Fruit fly (Drosophila melanogaster) whole organism, pupa: ENCODE results near the gene Tsen2.

ENCODE experiments used
- CG14655 ChIP-seq: fragments of 200-800 bp; sonication (Bioruptor generic); optimal IDR thresholded peaks from 3 replicates; lab custom pipeline; 2017; ENCODE audit warnings: mild to moderate bottlenecking, missing biosample characterization, missing genetic modification reagents, missing genetic modification characterization
- Ets98B ChIP-seq: fragments of 200-800 bp; sonication (Bioruptor generic); IDR thresholded peaks from 2 replicates; pipeline ENCODE4 v1.3.6; 2022; ENCODE audit warnings: missing biosample characterization, missing genetic modification characterization
- fd96Ca ChIP-seq: fragments of 200-800 bp; sonication (Bioruptor generic); IDR thresholded peaks from 3 replicates; pipeline ENCODE4 v1.3.6; 2022; ENCODE audit warnings: missing biosample characterization, missing genetic modification characterization

DNA sequence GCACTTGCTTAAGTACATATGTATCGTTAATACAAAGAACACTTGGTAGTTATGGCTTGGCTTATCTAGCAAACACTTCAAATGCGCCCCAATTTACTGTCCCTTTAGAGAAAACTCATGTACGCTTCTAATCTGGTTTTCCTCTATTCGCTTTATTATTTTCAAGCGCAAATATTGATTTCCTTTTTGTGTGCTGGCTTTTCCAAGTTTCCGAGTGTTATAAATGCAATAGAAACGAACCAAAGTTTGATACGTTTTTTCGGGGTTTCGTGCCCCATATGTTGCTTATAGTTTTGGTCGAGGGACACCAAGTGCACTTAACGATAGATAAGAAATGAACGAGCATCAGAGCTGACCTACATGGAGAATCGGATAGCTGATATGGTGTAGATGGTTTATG, 15.6 kb upstream of the Tsen2 start:
- TF ChIP-seq fd96Ca (GFP tag; lab: Robert Waterston, UW) (no peak), CG14655 (GFP tag; lab: Kevin White, UChicago) (no peak), Ets98B (GFP tag; lab: Robert Waterston, UW) (no peak)
